Worm (Caenorhabditis elegans) whole organism, late embryonic: ENCODE results near the gene chat-1.
A peak's percentile ranks its signal among the peaks of the same experiment; 100 is the strongest.

Experiments
- K02D7.2 ChIP-seq: sonication (generic microtip); optimal IDR thresholded peaks from 2 replicates; lab custom pipeline; 2017; ENCODE audit warnings: mild to moderate bottlenecking, missing genetic modification characterization, missing compliant biosample characterization
- K09A11.1 ChIP-seq: sonication (generic microtip); optimal IDR thresholded peaks from 2 replicates; lab custom pipeline; 2017; ENCODE audit warnings: antibody characterized with exemption, mild to moderate bottlenecking, missing genetic modification characterization, missing compliant biosample characterization; ENCODE audit not compliant: insufficient read depth
- T23F11.4 ChIP-seq: fragments of 200-800 bp; sonication (Bioruptor generic); optimal IDR thresholded peaks from 2 replicates; lab custom pipeline; 2018; ENCODE audit warnings: mild to moderate bottlenecking, missing genetic modification characterization, missing compliant biosample characterization
- Y22D7AL.16 ChIP-seq: sonication (generic microtip); optimal IDR thresholded peaks from 2 replicates; lab custom pipeline; 2016; ENCODE audit warnings: missing genetic modification characterization, missing compliant biosample characterization
- ceh-18 ChIP-seq: sonication (generic microtip); optimal IDR thresholded peaks from 2 replicates; lab custom pipeline; 2016; ENCODE audit warnings: missing genetic modification characterization, missing compliant biosample characterization
- ceh-30 ChIP-seq: fragments of 150-350 bp; optimal IDR thresholded peaks from 2 replicates; lab custom pipeline; 2014; ENCODE audit warnings: missing biosample characterization, missing genetic modification characterization
- ceh-31 ChIP-seq: sonication (generic microtip); optimal IDR thresholded peaks from 2 replicates; lab custom pipeline; 2016; ENCODE audit warnings: missing genetic modification characterization, missing compliant biosample characterization
- ceh-34 ChIP-seq: sonication (generic microtip); optimal IDR thresholded peaks from 2 replicates; lab custom pipeline; 2016; ENCODE audit warnings: mild to moderate bottlenecking, missing genetic modification characterization, missing compliant biosample characterization
- ceh-45 ChIP-seq: fragments of 200-800 bp; sonication (Bioruptor generic); IDR thresholded peaks from 2 replicates; pipeline ENCODE4 v1.3.6; 2022; ENCODE audit warnings: missing genetic modification reagents, missing genetic modification characterization, missing compliant biosample characterization
- ceh-6 ChIP-seq: fragments of 200-800 bp; sonication (Bioruptor generic); optimal IDR thresholded peaks from 2 replicates; lab custom pipeline; 2018; ENCODE audit warnings: mild to moderate bottlenecking, missing genetic modification characterization, missing compliant biosample characterization
- che-1 ChIP-seq: sonication (generic microtip); optimal IDR thresholded peaks from 2 replicates; lab custom pipeline; 2016; ENCODE audit warnings: mild to moderate bottlenecking, missing genetic modification characterization, missing compliant biosample characterization
- dmd-4 ChIP-seq: sonication (generic microtip); optimal IDR thresholded peaks from 2 replicates; lab custom pipeline; 2016; ENCODE audit warnings: borderline replicate concordance, missing genetic modification characterization, missing compliant biosample characterization
- elt-2 ChIP-seq: sonication (generic microtip); optimal IDR thresholded peaks from 2 replicates; lab custom pipeline; 2016; ENCODE audit warnings: missing genetic modification reagents, missing genetic modification characterization, missing compliant biosample characterization
- eyg-1 ChIP-seq: sonication (generic microtip); optimal IDR thresholded peaks from 2 replicates; lab custom pipeline; 2016; ENCODE audit warnings: missing genotype, missing genetic modification characterization, missing compliant biosample characterization
- fax-1 ChIP-seq: sonication (generic microtip); optimal IDR thresholded peaks from 2 replicates; lab custom pipeline; 2016; ENCODE audit warnings: missing genotype, missing genetic modification characterization, missing compliant biosample characterization
- gmeb-2 ChIP-seq: sonication (generic microtip); optimal IDR thresholded peaks from 2 replicates; lab custom pipeline; 2016; ENCODE audit warnings: missing genetic modification characterization, inconsistent platforms, missing compliant biosample characterization
- hlh-13 ChIP-seq: fragments of 200-800 bp; sonication (Bioruptor generic); optimal IDR thresholded peaks from 2 replicates; lab custom pipeline; 2018; ENCODE audit warnings: mild to moderate bottlenecking, missing genetic modification characterization, missing compliant biosample characterization
- hlh-6 ChIP-seq: sonication (generic microtip); optimal IDR thresholded peaks from 2 replicates; lab custom pipeline; 2016; ENCODE audit warnings: missing genotype, missing genetic modification characterization, missing compliant biosample characterization
- hlh-8 ChIP-seq: sonication (generic microtip); optimal IDR thresholded peaks from 2 replicates; lab custom pipeline; 2016; ENCODE audit warnings: missing genotype, missing genetic modification characterization, missing compliant biosample characterization
- lim-6 ChIP-seq: sonication (generic microtip); optimal IDR thresholded peaks from 2 replicates; lab custom pipeline; 2016; ENCODE audit warnings: missing genetic modification characterization, missing compliant biosample characterization
- lin-11 ChIP-seq: fragments of 200-800 bp; sonication (Bioruptor generic); optimal IDR thresholded peaks from 2 replicates; lab custom pipeline; 2018; ENCODE audit warnings: mild to moderate bottlenecking, missing genetic modification characterization, missing compliant biosample characterization
- madf-2 ChIP-seq: sonication (generic microtip); optimal IDR thresholded peaks from 2 replicates; lab custom pipeline; 2017; ENCODE audit warnings: missing genetic modification characterization, missing compliant biosample characterization
- nfya-1 ChIP-seq: sonication (generic microtip); optimal IDR thresholded peaks from 2 replicates; lab custom pipeline; 2017; ENCODE audit warnings: missing genetic modification characterization, mild to moderate bottlenecking, missing compliant biosample characterization, antibody characterized with exemption, moderate library complexity
- nhr-11 ChIP-seq: fragments of 150-350 bp; optimal IDR thresholded peaks from 2 replicates; lab custom pipeline; 2014; ENCODE audit warnings: missing biosample characterization, missing genetic modification characterization
- nhr-232 ChIP-seq: sonication (generic microtip); optimal IDR thresholded peaks from 2 replicates; lab custom pipeline; 2016; ENCODE audit warnings: missing genetic modification characterization, missing compliant biosample characterization
- pax-1 ChIP-seq: fragments of 150-350 bp; optimal IDR thresholded peaks from 2 replicates; lab custom pipeline; 2014; ENCODE audit warnings: missing biosample characterization, missing genetic modification characterization
- pha-2 ChIP-seq: sonication (generic microtip); optimal IDR thresholded peaks from 2 replicates; lab custom pipeline; 2017; ENCODE audit warnings: mild to moderate bottlenecking, missing genetic modification characterization, missing compliant biosample characterization
- pha-4 ChIP-seq: fragments of 150-350 bp; optimal IDR thresholded peaks from 2 replicates; lab custom pipeline; 2018; ENCODE audit warnings: missing biosample characterization, missing genetic modification reagents, missing genetic modification characterization
- pqm-1 ChIP-seq: sonication (generic microtip); optimal IDR thresholded peaks from 2 replicates; lab custom pipeline; 2016; ENCODE audit warnings: missing genetic modification characterization, missing compliant biosample characterization
- rnt-1 ChIP-seq: sonication (generic microtip); optimal IDR thresholded peaks from 2 replicates; lab custom pipeline; 2016; ENCODE audit warnings: missing genetic modification characterization, missing compliant biosample characterization
- sdc-2 ChIP-seq: sonication (generic microtip); optimal IDR thresholded peaks from 2 replicates; lab custom pipeline; 2016; ENCODE audit warnings: missing genotype, missing genetic modification characterization, missing compliant biosample characterization
- tbx-2 ChIP-seq: sonication (generic microtip); optimal IDR thresholded peaks from 2 replicates; lab custom pipeline; 2016; ENCODE audit warnings: missing genetic modification characterization, missing compliant biosample characterization
- zip-5 ChIP-seq: sonication (generic microtip); optimal IDR thresholded peaks from 2 replicates; lab custom pipeline; 2016; ENCODE audit warnings: missing genetic modification characterization, missing compliant biosample characterization

Gene chat-1

DNA sequence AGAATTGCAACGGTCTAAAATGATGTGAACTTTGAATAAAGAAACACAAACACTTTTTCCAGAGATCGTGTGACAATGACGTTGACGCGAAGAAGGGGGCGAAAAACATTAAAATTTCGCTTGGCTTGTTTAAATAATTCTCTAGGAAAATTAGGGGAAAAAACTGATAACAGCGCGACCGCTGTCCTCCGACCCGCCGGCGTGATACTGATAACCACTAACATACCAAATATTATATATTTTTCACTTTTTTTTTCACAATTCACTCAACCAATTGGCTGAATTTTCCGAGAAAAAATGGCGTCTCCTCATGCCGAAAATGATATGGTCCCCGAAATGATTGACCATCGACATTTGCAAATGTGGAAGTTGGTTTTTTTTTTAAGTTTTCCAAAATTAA lies 2.7 kb downstream of the chat-1 start:
- TF ChIP-seq ceh-31, result no peak
- TF ChIP-seq elt-2, result peak; percentile 75

DNA sequence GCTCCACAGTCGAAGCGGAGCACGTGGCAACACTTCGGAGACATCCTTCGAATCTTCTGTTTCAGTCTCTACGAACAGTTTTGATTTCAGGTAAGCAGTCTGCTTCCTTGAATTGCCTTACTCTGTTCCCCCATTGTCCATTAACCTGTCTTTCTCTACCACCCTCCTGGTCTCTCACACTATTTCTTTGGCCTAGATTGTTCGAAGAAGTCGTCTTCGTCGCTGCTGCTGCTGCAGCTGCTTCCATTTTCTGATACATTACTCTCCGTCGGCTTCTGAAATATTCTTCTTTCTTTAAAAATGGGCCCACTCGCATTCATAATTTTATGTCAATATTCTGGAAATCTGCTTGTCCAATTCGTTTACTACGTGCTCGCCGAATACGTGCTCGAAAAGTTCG lies 4.4 kb downstream of the chat-1 start, which contains the start of gene R08C7.1:
Gene R08C7.1 (plus strand): TSS at position 301 of the 400 bp plus-strand sequence.
- TF ChIP-seq ceh-34 (tag; lab: Kevin White, UChicago) (no peak), sdc-2 (tag; lab: Kevin White, UChicago) (no peak), nhr-232 (tag; lab: Kevin White, UChicago) (no peak), K02D7.2 (tag; lab: Kevin White, UChicago) (no peak), elt-2 (no peak), rnt-1 (tag; lab: Kevin White, UChicago) (no peak), che-1 (no peak), Y22D7AL.16 (tag; lab: Kevin White, UChicago) (no peak), dmd-4 (tag; lab: Kevin White, UChicago) (no peak), pha-2 (tag; lab: Kevin White, UChicago) (no peak), nhr-11 (tag; lab: Kevin White, UChicago) (no peak), lim-6 (tag; lab: Kevin White, UChicago) (no peak)
- TF ChIP-seq, all 69 proteins: peak for 0

DNA sequence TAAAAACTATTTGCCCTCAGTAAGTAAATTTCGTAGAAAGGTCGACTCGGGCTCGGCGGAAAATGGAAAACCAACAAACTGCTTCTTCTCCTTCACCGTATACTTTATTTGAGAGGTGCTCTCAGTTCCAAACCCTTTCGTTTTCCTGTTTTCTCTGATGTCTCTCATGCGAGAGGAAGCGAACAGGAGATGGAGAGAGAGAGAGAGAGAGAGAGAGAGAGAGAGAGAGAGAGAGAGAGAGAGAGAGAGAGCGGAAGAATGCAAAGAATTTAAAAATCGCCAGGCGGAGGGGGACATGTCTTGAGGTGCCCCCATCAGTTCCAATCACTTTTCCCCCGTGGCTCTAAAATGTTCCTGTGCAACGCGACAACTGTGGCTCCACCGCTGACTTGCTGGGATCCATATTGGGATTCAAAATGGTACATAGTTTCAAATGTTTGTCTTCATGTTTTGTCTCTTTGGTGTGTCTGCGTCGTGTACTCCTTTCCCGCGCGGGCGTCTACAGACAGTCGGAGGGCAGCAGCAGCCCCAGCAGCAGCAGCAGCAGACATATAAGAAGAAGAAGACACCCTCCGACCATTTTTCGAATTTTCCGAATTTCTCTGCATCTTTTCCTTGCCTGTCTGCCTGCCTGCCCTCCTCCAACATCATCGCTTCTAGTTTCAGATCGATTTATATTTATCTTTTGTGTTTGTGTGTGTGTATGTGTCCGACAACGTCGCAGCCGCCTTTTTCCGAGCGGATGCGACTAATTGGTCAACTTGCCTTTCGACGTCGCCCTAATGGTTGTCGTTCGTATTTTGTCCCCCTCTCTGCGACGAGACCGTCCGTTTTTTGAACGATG lies 7.4 kb downstream of the chat-1 start, which contains the start of gene R08C7.11:
Gene R08C7.11 (minus strand): TSS at position 608 of the 844 bp plus-strand sequence.
- TF ChIP-seq hlh-6 (tag; lab: Kevin White, UChicago) (no peak), ceh-6 (peak; percentile 17), sdc-2 (tag; lab: Kevin White, UChicago) (peak; percentile 50), ceh-18 (tag; lab: Kevin White, UChicago) (peak; percentile 30), lim-6 (tag; lab: Kevin White, UChicago) (no peak), hlh-13 (GFP tag; lab: Kevin White, UChicago) (no peak), lin-11 (tag; lab: Kevin White, UChicago) (no peak), pax-1 (tag; lab: Kevin White, UChicago) (no peak), nfya-1 (tag; lab: Kevin White, UChicago) (peak; percentile 16)

DNA sequence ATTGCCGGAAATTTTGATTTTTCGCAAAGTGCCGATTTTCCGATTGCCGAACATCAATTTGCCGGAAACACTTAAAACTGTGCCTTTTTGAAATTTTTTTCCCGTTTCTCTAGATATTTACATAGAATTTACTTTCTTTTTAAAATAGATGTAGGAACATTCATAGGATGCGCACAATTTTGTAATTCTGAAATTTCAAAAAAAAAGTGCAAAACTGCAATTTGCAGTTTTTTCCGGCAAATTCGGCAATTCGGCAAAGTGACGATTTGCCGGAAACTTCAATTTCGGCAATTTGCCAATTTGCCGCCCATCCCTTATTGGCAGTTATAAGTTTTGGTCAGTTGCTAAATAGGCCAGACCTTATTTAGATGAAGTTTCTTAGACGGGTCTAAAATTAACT lies 9.5 kb downstream of the chat-1 start:
- TF ChIP-seq ceh-45 (GFP tag; lab: Robert Waterston, UW) (no peak), T23F11.4 (no peak), pha-4 (tag; lab: Kevin White, UChicago) (no peak), nfya-1 (tag; lab: Kevin White, UChicago) (no peak), madf-2 (tag; lab: Kevin White, UChicago) (no peak), eyg-1 (tag; lab: Kevin White, UChicago) (no peak), gmeb-2 (tag; lab: Kevin White, UChicago) (no peak), K09A11.1 (tag; lab: Kevin White, UChicago) (no peak), ceh-30 (tag; lab: Kevin White, UChicago) (no peak), hlh-8 (tag; lab: Kevin White, UChicago) (no peak), zip-5 (tag; lab: Kevin White, UChicago) (no peak), sdc-2 (tag; lab: Kevin White, UChicago) (no peak), fax-1 (tag; lab: Kevin White, UChicago) (no peak), lin-11 (tag; lab: Kevin White, UChicago) (no peak), tbx-2 (tag; lab: Kevin White, UChicago) (no peak), pqm-1 (tag; lab: Kevin White, UChicago) (no peak), K02D7.2 (tag; lab: Kevin White, UChicago) (no peak)
